Worm (Caenorhabditis elegans) whole organism, L4 larva: ENCODE results near the gene abhd-3.2.

Experiments used
- D1046.2 ChIP-seq: fragments of 200-800 bp; sonication (Bioruptor generic); IDR thresholded peaks from 2 replicates; pipeline ENCODE4 v1.3.6; 2022; ENCODE audit warnings: missing genetic modification characterization, missing compliant biosample characterization
- R02D3.7 ChIP-seq: fragments of 150-350 bp; sonication (generic microtip); optimal IDR thresholded peaks from 3 replicates; lab custom pipeline; 2014; ENCODE audit warnings: missing biosample characterization, missing genetic modification characterization
- T20F7.1 ChIP-seq: fragments of 200-800 bp; sonication (Bioruptor generic); optimal IDR thresholded peaks from 2 replicates; lab custom pipeline; 2018; ENCODE audit warnings: mild to moderate bottlenecking, missing genetic modification characterization, missing compliant biosample characterization
- T26A8.4 ChIP-seq: fragments of 200-800 bp; sonication (Bioruptor generic); IDR thresholded peaks from 2 replicates; pipeline ENCODE4 v1.3.6; 2022; ENCODE audit warnings: missing genetic modification characterization, missing compliant biosample characterization
- Y5F2A.4 ChIP-seq: fragments of 200-800 bp; sonication (Bioruptor generic); optimal IDR thresholded peaks from 2 replicates; lab custom pipeline; 2018; ENCODE audit warnings: mild to moderate bottlenecking, missing genetic modification characterization, missing compliant biosample characterization
- Y75B8A.6 ChIP-seq: fragments of 200-800 bp; sonication (Bioruptor generic); IDR thresholded peaks from 2 replicates; pipeline ENCODE4 v1.3.6; 2022; ENCODE audit warnings: missing genetic modification reagents, missing genetic modification characterization, missing compliant biosample characterization
- ZK546.5 ChIP-seq, 2 experiments: sonication (generic microtip); optimal IDR thresholded peaks; 2 replicates each; lab custom pipeline; 2017; ENCODE audit warnings: missing biosample characterization in 2 of 2, missing genetic modification characterization in 2 of 2
- aha-1 ChIP-seq: fragments of 150-350 bp; peaks from one replicate; lab custom pipeline; 2014; ENCODE audit warnings: missing biosample characterization, missing genetic modification characterization
- arid-1 ChIP-seq: fragments of 200-800 bp; sonication (Bioruptor generic); conservative IDR thresholded peaks from 2 replicates; pipeline ENCODE4 v1.3.6; 2022; ENCODE audit warnings: missing genetic modification reagents, missing genetic modification characterization, missing compliant biosample characterization
- attf-4 ChIP-seq: sonication (generic microtip); optimal IDR thresholded peaks from 3 replicates; lab custom pipeline; 2017; ENCODE audit warnings: missing biosample characterization, missing genetic modification characterization
- ceh-28 ChIP-seq: fragments of 150-350 bp; optimal IDR thresholded peaks from 2 replicates; lab custom pipeline; 2014; ENCODE audit warnings: missing biosample characterization, missing genetic modification reagents, missing genetic modification characterization
- ctbp-1 ChIP-seq: fragments of 200-800 bp; sonication (Bioruptor generic); IDR thresholded peaks from 2 replicates; pipeline ENCODE4 v1.3.6; 2022; ENCODE audit warnings: missing genetic modification reagents, missing genetic modification characterization, missing compliant biosample characterization
- daf-19 ChIP-seq: fragments of 200-800 bp; sonication (Bioruptor generic); conservative IDR thresholded peaks from 2 replicates; pipeline ENCODE4 v1.3.6; 2022; ENCODE audit warnings: missing genetic modification characterization, missing compliant biosample characterization
- daf-8 ChIP-seq: fragments of 200-800 bp; sonication (Bioruptor generic); IDR thresholded peaks from 2 replicates; pipeline ENCODE4 v1.3.6; 2022; ENCODE audit warnings: missing genetic modification characterization, missing compliant biosample characterization
- dmd-6 ChIP-seq: fragments of 200-800 bp; sonication (Bioruptor generic); IDR thresholded peaks from 2 replicates; pipeline ENCODE4 v1.3.6; 2022; ENCODE audit warnings: missing genetic modification reagents, missing genetic modification characterization, missing compliant biosample characterization
- dmd-8 ChIP-seq: fragments of 200-800 bp; sonication (Bioruptor generic); IDR thresholded peaks from 2 replicates; pipeline ENCODE4 v1.3.6; 2022; ENCODE audit warnings: missing genetic modification characterization, missing compliant biosample characterization
- dmd-9 ChIP-seq: fragments of 200-800 bp; sonication (Bioruptor generic); IDR thresholded peaks from 2 replicates; pipeline ENCODE4 v1.3.6; 2022; ENCODE audit warnings: missing genetic modification reagents, missing genetic modification characterization, missing compliant biosample characterization
- dpl-1 ChIP-seq: fragments of 150-350 bp; optimal IDR thresholded peaks from 2 replicates; lab custom pipeline; 2014; ENCODE audit warnings: missing biosample characterization, missing genetic modification reagents, missing genetic modification characterization
- duxl-1 ChIP-seq: sonication (generic microtip); optimal IDR thresholded peaks from 2 replicates; lab custom pipeline; 2016; ENCODE audit warnings: mild to moderate bottlenecking, missing genetic modification characterization, moderate library complexity, missing compliant biosample characterization; ENCODE audit not compliant: poor library complexity
- dve-1 ChIP-seq: sonication (generic microtip); optimal IDR thresholded peaks from 2 replicates; lab custom pipeline; 2017; ENCODE audit warnings: antibody characterized with exemption, mild to moderate bottlenecking, missing genetic modification characterization, missing compliant biosample characterization; ENCODE audit not compliant: insufficient read depth
- egl-27 ChIP-seq: sonication (generic microtip); optimal IDR thresholded peaks from 3 replicates; lab custom pipeline; 2017; ENCODE audit warnings: missing biosample characterization, missing genetic modification reagents, missing genetic modification characterization
- fos-1 ChIP-seq: fragments of 150-350 bp; optimal IDR thresholded peaks from 2 replicates; lab custom pipeline; 2014; ENCODE audit warnings: missing biosample characterization, missing genetic modification characterization
- hmg-1.1 ChIP-seq: fragments of 200-800 bp; sonication (Bioruptor generic); IDR thresholded peaks from 2 replicates; pipeline ENCODE4 v1.3.6; 2022; ENCODE audit warnings: missing genetic modification reagents, missing genetic modification characterization, missing compliant biosample characterization
- jun-1 ChIP-seq: fragments of 150-350 bp; optimal IDR thresholded peaks from 2 replicates; lab custom pipeline; 2014; ENCODE audit warnings: missing biosample characterization, missing genetic modification reagents, missing genetic modification characterization
- lsy-2 ChIP-seq, 2 experiments: fragments of 150-350 bp in 1 of 2; sonication (generic microtip) in 1 of 2; optimal IDR thresholded peaks; 2 replicates each; lab custom pipeline; 2014 to 2017; ENCODE audit warnings: missing biosample characterization in 2 of 2, missing genetic modification characterization in 2 of 2
- madf-5 ChIP-seq, 2 experiments: fragments of 200-800 bp; sonication (Bioruptor generic); IDR thresholded peaks; 2 replicates each; pipeline ENCODE4 v1.3.6; 2022; ENCODE audit warnings: missing compliant biosample characterization in 2 of 2, missing genetic modification characterization in 2 of 2
- mep-1 ChIP-seq: fragments of 150-350 bp; sonication (generic microtip); optimal IDR thresholded peaks from 3 replicates; lab custom pipeline; 2014; ENCODE audit warnings: missing biosample characterization, missing genetic modification characterization
- mes-2 ChIP-seq: sonication (generic microtip); optimal IDR thresholded peaks from 2 replicates; lab custom pipeline; 2016; ENCODE audit warnings: missing genotype, mild to moderate bottlenecking, missing genetic modification characterization, missing compliant biosample characterization; ENCODE audit not compliant: poor library complexity, severe bottlenecking
- mxl-3 ChIP-seq: fragments of 200-800 bp; sonication (Bioruptor generic); optimal IDR thresholded peaks from 2 replicates; lab custom pipeline; 2018; ENCODE audit warnings: mild to moderate bottlenecking, missing genetic modification characterization, missing compliant biosample characterization
- nhr-11 ChIP-seq: fragments of 150-350 bp; optimal IDR thresholded peaks from 2 replicates; lab custom pipeline; 2014; ENCODE audit warnings: missing biosample characterization, missing genetic modification characterization
- nhr-111 ChIP-seq: fragments of 200-800 bp; sonication (Bioruptor generic); optimal IDR thresholded peaks from 2 replicates; lab custom pipeline; 2018; ENCODE audit warnings: mild to moderate bottlenecking, missing genetic modification characterization, missing compliant biosample characterization
- nhr-28 ChIP-seq: fragments of 150-350 bp; optimal IDR thresholded peaks from 2 replicates; lab custom pipeline; 2014; ENCODE audit warnings: missing biosample characterization, missing genetic modification characterization
- nhr-42 ChIP-seq: fragments of 200-800 bp; sonication (Bioruptor generic); IDR thresholded peaks from 2 replicates; pipeline ENCODE4 v1.3.6; 2022; ENCODE audit warnings: missing genetic modification characterization, missing compliant biosample characterization
- nhr-48 ChIP-seq: sonication (generic microtip); optimal IDR thresholded peaks from 2 replicates; lab custom pipeline; 2016; ENCODE audit warnings: mild to moderate bottlenecking, missing genetic modification characterization, missing compliant biosample characterization
- nhr-77 ChIP-seq: fragments of 150-350 bp; optimal IDR thresholded peaks from 2 replicates; lab custom pipeline; 2014; ENCODE audit warnings: missing biosample characterization, missing genetic modification characterization
- php-3 ChIP-seq: fragments of 200-800 bp; sonication (Bioruptor generic); IDR thresholded peaks from 2 replicates; pipeline ENCODE4 v1.3.6; 2022; ENCODE audit warnings: missing genetic modification reagents, missing genetic modification characterization, missing compliant biosample characterization
- pqm-1 ChIP-seq: sonication (generic microtip); optimal IDR thresholded peaks from 2 replicates; lab custom pipeline; 2017; ENCODE audit warnings: missing biosample characterization, missing genetic modification characterization
- snpc-1.2 ChIP-seq: fragments of 200-800 bp; sonication (Bioruptor generic); IDR thresholded peaks from 2 replicates; pipeline ENCODE4 v1.3.6; 2022; ENCODE audit warnings: missing genetic modification reagents, missing genetic modification characterization, missing compliant biosample characterization
- unc-130 ChIP-seq: sonication (generic microtip); optimal IDR thresholded peaks from 2 replicates; lab custom pipeline; 2016; ENCODE audit warnings: missing genetic modification reagents, missing genetic modification characterization, missing compliant biosample characterization
- unc-62 ChIP-seq, 3 experiments: fragments of 150-350 bp in 1 of 3; sonication (generic microtip); optimal IDR thresholded peaks in 2 of 3; peaks in 1 of 3; 1 replicate in 1 of 3; 2 replicates in 2 of 3; lab custom pipeline; 2014 to 2017; ENCODE audit warnings: missing biosample characterization in 3 of 3, missing genetic modification characterization in 3 of 3, missing genetic modification reagents in 3 of 3, missing genotype in 1 of 3
- vab-7 ChIP-seq: fragments of 200-800 bp; sonication (Bioruptor generic); IDR thresholded peaks from 2 replicates; pipeline ENCODE4 v1.3.6; 2022; ENCODE audit warnings: missing genetic modification reagents, missing genetic modification characterization, missing compliant biosample characterization
- ztf-7 ChIP-seq: fragments of 150-350 bp; optimal IDR thresholded peaks from 2 replicates; lab custom pipeline; 2014; ENCODE audit warnings: missing biosample characterization, missing genetic modification characterization

The abhd-3.2 gene

ce11 chrX:970072-970471 is 7.7 kb downstream of the abhd-3.2 start, which contains the start of gene C44C1.6:
Gene C44C1.6, minus strand, starts transcription at chrX:970270.
- TF ChIP-seq nhr-28 (tag; lab: Kevin White, UChicago), result peak; percentile 31
- TF ChIP-seq dmd-8, result no peak
- TF ChIP-seq unc-62 (GFP tag; optimal IDR thresholded peaks at IDR 0.05 in 1 of 2; lab: Kevin White, UChicago), result no peak
- TF ChIP-seq unc-62 (tag; optimal IDR thresholded peaks at IDR 0.05; lab: Kevin White, UChicago), result no peak

ce11 chrX:963171-963570 is 14.6 kb downstream of the abhd-3.2 start, which contains the start of gene ncs-1:
Gene ncs-1, minus strand, starts transcription at chrX:963271.
- TF ChIP-seq unc-130 (GFP tag; lab: Kevin White, UChicago), result no peak
- no peak for TF ChIP-seq jun-1 (tag; lab: Kevin White, UChicago)
- no peak for TF ChIP-seq duxl-1 (tag; lab: Kevin White, UChicago)
- no peak for TF ChIP-seq attf-4 (tag; lab: Kevin White, UChicago)
- no peak for TF ChIP-seq snpc-1.2
- no peak for TF ChIP-seq daf-19 (GFP tag; lab: Robert Waterston, UW)

- TF ChIP-seq nhr-111 (no peak), ZK546.5 (tag; optimal IDR thresholded peaks at IDR 0.05; lab: Kevin White, UChicago) (no peak), mxl-3 (GFP tag; lab: Kevin White, UChicago) (no peak), unc-62 (GFP tag; optimal IDR thresholded peaks at IDR 0.05 in 1 of 2; lab: Kevin White, UChicago) (peak in 1 of 2 experiments; percentile 94), unc-62 (tag; optimal IDR thresholded peaks at IDR 0.05; lab: Kevin White, UChicago) (no peak)
Measured at ce11 chrX:960139-960538, 17.7 kb downstream of the abhd-3.2 start.

- TF ChIP-seq madf-5 (GFP tag; IDR thresholded peaks at IDR 0.05; lab: Robert Waterston, UW) (no peak), egl-27 (tag; lab: Kevin White, UChicago) (no peak), daf-8 (GFP tag; lab: Robert Waterston, UW) (no peak), aha-1 (peak; percentile 6), php-3 (GFP tag; lab: Robert Waterston, UW) (no peak), ztf-7 (tag; lab: Kevin White, UChicago) (no peak), ceh-28 (tag; lab: Kevin White, UChicago) (no peak), daf-19 (GFP tag; lab: Robert Waterston, UW) (no peak)
- TF ChIP-seq, all 104 proteins: peak for 1
Measured at ce11 chrX:957581-957980, 20.2 kb downstream of the abhd-3.2 start, which contains the start of gene chil-10. Gene chil-10, plus strand, starts transcription at chrX:957881.

- TF ChIP-seq Y5F2A.4 (no peak), dpl-1 (GFP tag; lab: Kevin White, UChicago) (peak; percentile 4), nhr-11 (tag; lab: Kevin White, UChicago) (no peak), mes-2 (tag; lab: Kevin White, UChicago) (peak; percentile 47), ceh-28 (tag; lab: Kevin White, UChicago) (no peak), dmd-9 (GFP tag; lab: Robert Waterston, UW) (no peak), nhr-48 (tag; lab: Kevin White, UChicago) (no peak), hmg-1.1 (GFP tag; lab: Robert Waterston, UW) (0 out of 2 replicates have a peak, but pooled peaks have one; percentile 30), dve-1 (tag; lab: Kevin White, UChicago) (peak; percentile 26), arid-1 (GFP tag; lab: Robert Waterston, UW) (no peak), fos-1 (tag; lab: Kevin White, UChicago) (no peak), Y75B8A.6 (no peak), vab-7 (GFP tag; lab: Robert Waterston, UW) (no peak), T20F7.1 (GFP tag; lab: Kevin White, UChicago) (peak; percentile 92), pqm-1 (tag; lab: Kevin White, UChicago) (no peak), mep-1 (tag; lab: Kevin White, UChicago) (peak; percentile 12), lsy-2 (tag; optimal IDR thresholded peaks at IDR 0.05; lab: Kevin White, UChicago) (peak in 1 of 2 experiments; percentile 58), R02D3.7 (no peak), T26A8.4 (GFP tag; lab: Robert Waterston, UW) (no peak), nhr-42 (no peak), madf-5 (GFP tag; IDR thresholded peaks at IDR 0.05; lab: Robert Waterston, UW) (no peak), D1046.2 (no peak), nhr-77 (tag; lab: Kevin White, UChicago) (no peak), unc-62 (GFP tag; optimal IDR thresholded peaks at IDR 0.05 in 1 of 2; lab: Kevin White, UChicago) (no peak), unc-62 (tag; optimal IDR thresholded peaks at IDR 0.05; lab: Kevin White, UChicago) (no peak), dmd-6 (GFP tag; lab: Robert Waterston, UW) (no peak), ctbp-1 (GFP tag; lab: Robert Waterston, UW) (no peak)
Measured at ce11 chrX:954499-955061, 23.2 kb downstream of the abhd-3.2 start, which contains the start of gene apm-3. Gene apm-3, plus strand, starts transcription at chrX:954975.
